Fruit fly (Drosophila melanogaster) whole organism, pupa: ENCODE measurements around the gene CG6675.

Source experiments
- CG13204 ChIP-seq: fragments of 200-800 bp; sonication (Bioruptor generic); optimal IDR thresholded peaks from 2 replicates; lab custom pipeline; 2018; ENCODE audit warnings: missing biosample characterization, mild to moderate bottlenecking, missing genetic modification characterization, moderate library complexity
- CG14655 ChIP-seq: fragments of 200-800 bp; sonication (Bioruptor generic); optimal IDR thresholded peaks from 3 replicates; lab custom pipeline; 2017; ENCODE audit warnings: mild to moderate bottlenecking, missing biosample characterization, missing genetic modification reagents, missing genetic modification characterization
- CG15710 ChIP-seq: fragments of 200-800 bp; sonication (Bioruptor generic); optimal IDR thresholded peaks from 2 replicates; lab custom pipeline; 2018; ENCODE audit warnings: missing biosample characterization, mild to moderate bottlenecking, missing genetic modification characterization, moderate library complexity
- CG8301 ChIP-seq: fragments of 200-800 bp; sonication (Bioruptor generic); optimal IDR thresholded peaks from 2 replicates; lab custom pipeline; 2018; ENCODE audit warnings: missing biosample characterization, mild to moderate bottlenecking, missing genetic modification characterization
- CG9948 ChIP-seq: fragments of 200-800 bp; sonication (Bioruptor generic); optimal IDR thresholded peaks from 2 replicates; lab custom pipeline; 2018; ENCODE audit warnings: missing biosample characterization, mild to moderate bottlenecking, missing genetic modification characterization, moderate library complexity
- EcR ChIP-seq: fragments of 200-800 bp; sonication (Bioruptor generic); optimal IDR thresholded peaks from 3 replicates; lab custom pipeline; 2019; ENCODE audit warnings: missing biosample characterization, missing genetic modification characterization, mild to moderate bottlenecking, moderate library complexity, missing genetic modification reagents
- Pif1A ChIP-seq: fragments of 200-800 bp; sonication (Bioruptor generic); optimal IDR thresholded peaks from 3 replicates; lab custom pipeline; 2016; ENCODE audit warnings: missing biosample characterization, missing genetic modification characterization
- fd96Ca ChIP-seq: fragments of 200-800 bp; sonication (Bioruptor generic); IDR thresholded peaks from 3 replicates; pipeline ENCODE4 v1.3.6; 2022; ENCODE audit warnings: missing biosample characterization, missing genetic modification characterization

dm6 chr2L:22151323-22151722, 42.6 kb downstream of the CG6675 start, which contains the start of gene dunk:
- TF ChIP-seq CG15710 (tag; lab: Kevin White, UChicago) (no peak), CG9948 (tag; lab: Kevin White, UChicago) (no peak), CG13204 (GFP tag; lab: Kevin White, UChicago) (no peak), Pif1A (GFP tag; lab: Kevin White, UChicago) (no peak), CG8301 (tag; lab: Kevin White, UChicago) (no peak), fd96Ca (GFP tag; lab: Robert Waterston, UW) (no peak), CG14655 (GFP tag; lab: Kevin White, UChicago) (no peak), EcR (GFP tag; lab: Kevin White, UChicago) (no peak)
